Worm (Caenorhabditis elegans): ENCODE data around the gene rps-24.

- no peak for TF ChIP-seq mdl-1 (tag; optimal IDR thresholded peaks at IDR 0.05)
- TF ChIP-seq ZK546.5 (tag; optimal IDR thresholded peaks at IDR 0.05): no peak
- TF ChIP-seq jun-1 (tag; optimal IDR thresholded peaks at IDR 0.05): no peak
- TF ChIP-seq zag-1 (tag; optimal IDR thresholded peaks at IDR 0.05): no peak
- no peak for TF ChIP-seq tbx-2 (tag; optimal IDR thresholded peaks at IDR 0.05)
- no peak for TF ChIP-seq ama-1 (optimal IDR thresholded peaks at IDR 0.05)
- TF ChIP-seq fos-1 (tag; optimal IDR thresholded peaks at IDR 0.05): no peak
- TF ChIP-seq unc-62 (GFP tag; optimal IDR thresholded peaks at IDR 0.05): no peak
- no peak for TF ChIP-seq nhr-76 (tag; optimal IDR thresholded peaks at IDR 0.05)
- TF ChIP-seq ceh-82 (tag; optimal IDR thresholded peaks at IDR 0.05): no peak
Observed at ce11 chrIV:420686-421085, 35.0 kb downstream of the rps-24 start.
